Fruit fly (Drosophila melanogaster) Kc167 (cell line): ENCODE results near the gene pie.

Experiments
- h ChIP-seq: fragments of >200 bp; optimal IDR thresholded peaks from 3 replicates; lab custom pipeline; 2018; ENCODE audit warnings: missing external identifiers
- insv ChIP-seq: fragments of >200 bp; optimal IDR thresholded peaks from 3 replicates; lab custom pipeline; 2018; ENCODE audit warnings: missing external identifiers
- psq ChIP-seq: fragments of >200 bp; optimal IDR thresholded peaks from 2 replicates; lab custom pipeline; 2017; ENCODE audit warnings: missing external identifiers
- ttk ChIP-seq: sonication (Bioruptor generic); optimal IDR thresholded peaks from 2 replicates; lab custom pipeline; 2017; ENCODE audit warnings: missing external identifiers

DNA sequence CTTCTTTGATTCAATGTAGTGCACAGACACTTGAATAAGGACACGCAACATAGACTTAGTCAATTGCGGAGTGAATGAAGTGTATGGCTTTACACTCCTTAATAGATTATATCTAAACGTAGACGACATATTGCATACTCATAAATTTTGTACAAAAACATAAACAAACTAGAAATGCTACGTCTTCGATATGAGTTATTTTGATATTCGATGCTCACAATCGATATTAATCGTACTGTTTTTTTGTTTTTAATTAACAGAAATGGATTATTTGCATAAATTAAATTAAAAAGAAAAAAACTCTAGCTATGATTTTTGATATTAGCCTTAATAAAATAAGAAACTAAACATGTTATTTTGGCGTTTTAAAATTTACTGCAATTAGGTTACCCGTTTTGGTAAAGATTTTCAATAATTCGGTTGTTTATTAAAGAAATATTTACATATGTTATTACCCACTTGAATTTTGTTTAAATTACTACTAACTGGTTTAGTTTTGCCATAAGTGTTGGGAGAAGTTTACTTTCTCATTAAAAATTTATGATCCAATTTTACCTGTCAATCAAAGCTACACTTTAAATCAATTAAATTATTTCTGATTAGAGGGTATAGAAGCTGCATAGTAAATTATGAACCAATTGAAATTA, 17.4 kb downstream of the pie start, which contains the start of the genes CG17768, LSm-4 and Ir31a:
- TF ChIP-seq h (no peak), psq (lab: Kevin White, UChicago) (no peak), insv (no peak), ttk (lab: Kevin White, UChicago) (no peak)
